Fruit fly (Drosophila melanogaster) whole organism, embryonic: Measurements from ENCODE around the gene SMC1.

Experiments
- Awh ChIP-seq: fragments of 200-800 bp; sonication (Bioruptor generic); IDR thresholded peaks from 2 replicates; pipeline ENCODE4, ENCODE4 v1.3.6; 2022; ENCODE audit warnings: missing biosample characterization, missing genetic modification characterization
- B-H2 ChIP-seq: fragments of 200-800 bp; sonication (Bioruptor generic); optimal IDR thresholded peaks from 2 replicates; lab custom pipeline; 2018; ENCODE audit warnings: missing biosample characterization, mild to moderate bottlenecking, missing genetic modification characterization
- BEAF-32 ChIP-seq: fragments of 200-800 bp; sonication (Bioruptor generic); optimal IDR thresholded peaks from 3 replicates; lab custom pipeline; 2017; ENCODE audit warnings: missing biosample characterization, missing genetic modification characterization, mild to moderate bottlenecking, moderate library complexity, missing genetic modification reagents
- Blimp-1 ChIP-seq: fragments of 200-800 bp; sonication (Bioruptor generic); optimal IDR thresholded peaks from 3 replicates; lab custom pipeline; 2018; ENCODE audit warnings: missing biosample characterization, missing genetic modification characterization, mild to moderate bottlenecking, moderate library complexity, missing genetic modification reagents
- BtbVII ChIP-seq: fragments of 200-800 bp; sonication (Bioruptor generic); optimal IDR thresholded peaks from 3 replicates; lab custom pipeline; 2017; ENCODE audit warnings: missing biosample characterization, mild to moderate bottlenecking, missing genetic modification characterization
- CG10979 ChIP-seq: fragments of 200-800 bp; sonication (Bioruptor generic); optimal IDR thresholded peaks from 2 replicates; lab custom pipeline; 2018; ENCODE audit warnings: missing biosample characterization, mild to moderate bottlenecking, missing genetic modification characterization, moderate library complexity
- CG11085 ChIP-seq: fragments of 200-800 bp; sonication (Bioruptor generic); IDR thresholded peaks from 2 replicates; pipeline ENCODE4 v1.3.6; 2022; ENCODE audit warnings: missing biosample characterization, missing genetic modification characterization
- CG13894 ChIP-seq: fragments of 200-800 bp; sonication (Bioruptor generic); optimal IDR thresholded peaks from 3 replicates; lab custom pipeline; 2018; ENCODE audit warnings: missing biosample characterization, mild to moderate bottlenecking, missing genetic modification characterization, moderate library complexity
- CG15514 ChIP-seq: fragments of 200-800 bp; sonication (Bioruptor generic); optimal IDR thresholded peaks from 3 replicates; lab custom pipeline; 2017; ENCODE audit warnings: missing biosample characterization, missing genetic modification characterization, mild to moderate bottlenecking, moderate library complexity, missing genetic modification reagents
- CG18599 ChIP-seq: fragments of 200-800 bp; sonication (Bioruptor generic); optimal IDR thresholded peaks from 3 replicates; lab custom pipeline; 2017; ENCODE audit warnings: missing biosample characterization, missing genetic modification characterization, mild to moderate bottlenecking, moderate library complexity, missing genetic modification reagents
- CG3065 ChIP-seq: fragments of 200-800 bp; sonication (Bioruptor generic); optimal IDR thresholded peaks from 2 replicates; lab custom pipeline; 2016; ENCODE audit warnings: missing biosample characterization, missing genetic modification characterization
- CG31441 ChIP-seq: fragments of 200-800 bp; sonication (Bioruptor generic); IDR thresholded peaks from 2 replicates; pipeline ENCODE4 v1.3.6; 2022; ENCODE audit warnings: missing biosample characterization, missing genetic modification characterization
- CG7357 ChIP-seq: fragments of 200-800 bp; sonication (Bioruptor generic); IDR thresholded peaks from 3 replicates; pipeline ENCODE4 v1.3.6; 2022; ENCODE audit warnings: missing biosample characterization, missing genetic modification characterization
- CG7372 ChIP-seq: fragments of 200-800 bp; sonication (Bioruptor generic); IDR thresholded peaks from 2 replicates; pipeline ENCODE4 v1.3.6; 2022; ENCODE audit warnings: missing biosample characterization, missing genetic modification characterization
- CG8924 ChIP-seq: fragments of 200-800 bp; optimal IDR thresholded peaks from 3 replicates; lab custom pipeline; 2019; ENCODE audit warnings: missing biosample characterization, mild to moderate bottlenecking, missing genetic modification characterization, moderate library complexity
- CrebB ChIP-seq: fragments of 200-800 bp; sonication (Bioruptor generic); optimal IDR thresholded peaks from 3 replicates; lab custom pipeline; 2018; ENCODE audit warnings: missing biosample characterization, mild to moderate bottlenecking, missing genetic modification characterization
- Dip2 ChIP-seq: fragments of 200-800 bp; sonication (Bioruptor generic); IDR thresholded peaks from 2 replicates; pipeline ENCODE4 v1.3.6; 2022; ENCODE audit warnings: missing biosample characterization, missing genetic modification characterization
- E2f1 ChIP-seq: fragments of 200-800 bp; sonication (Bioruptor generic); IDR thresholded peaks from 2 replicates; pipeline ENCODE4 v1.3.6; 2022; ENCODE audit warnings: missing biosample characterization, missing genetic modification characterization
- HLH4C ChIP-seq: fragments of 200-800 bp; sonication (Bioruptor generic); IDR thresholded peaks from 3 replicates; pipeline ENCODE4 v1.3.6; 2022; ENCODE audit warnings: missing biosample characterization, missing genetic modification characterization; ENCODE audit not compliant: partially characterized antibody
- Mad ChIP-seq: fragments of 200-800 bp; sonication (Bioruptor generic); optimal IDR thresholded peaks from 2 replicates; lab custom pipeline; 2016; ENCODE audit warnings: missing biosample characterization, missing genetic modification characterization
- Med ChIP-seq: fragments of 200-800 bp; sonication (Bioruptor generic); peaks from one replicate; lab custom pipeline; 2016; ENCODE audit warnings: missing biosample characterization, missing genetic modification characterization, mild to moderate bottlenecking, inconsistent platforms, moderate library complexity
- NK7.1 ChIP-seq: fragments of 200-800 bp; sonication (Bioruptor generic); optimal IDR thresholded peaks from 3 replicates; lab custom pipeline; 2016; ENCODE audit warnings: missing biosample characterization, missing genetic modification characterization
- NfI ChIP-seq: fragments of 200-800 bp; sonication (Bioruptor generic); optimal IDR thresholded peaks from 3 replicates; lab custom pipeline; 2018; ENCODE audit warnings: missing biosample characterization, mild to moderate bottlenecking, missing genetic modification characterization, moderate library complexity
- Opbp ChIP-seq: fragments of 200-800 bp; sonication (Bioruptor generic); IDR thresholded peaks from 3 replicates; pipeline ENCODE4 v1.3.6; 2022; ENCODE audit warnings: missing biosample characterization, missing genetic modification characterization; ENCODE audit not compliant: partially characterized antibody
- Poxn ChIP-seq: fragments of 200-800 bp; sonication (Bioruptor generic); IDR thresholded peaks from 2 replicates; pipeline ENCODE4 v1.3.6; 2022; ENCODE audit warnings: missing biosample characterization, missing genetic modification characterization
- Ravus ChIP-seq: fragments of 200-800 bp; sonication (Bioruptor generic); IDR thresholded peaks from 2 replicates; pipeline ENCODE4 v1.3.6; 2022; ENCODE audit warnings: missing biosample characterization, missing genetic modification characterization
- Six4 ChIP-seq: fragments of 200-800 bp; sonication (Bioruptor generic); optimal IDR thresholded peaks from 2 replicates; lab custom pipeline; 2016; ENCODE audit warnings: missing biosample characterization, missing genetic modification characterization
- bsh ChIP-seq, 2 experiments: fragments of 200-800 bp; sonication (Bioruptor generic); optimal IDR thresholded peaks; 2 replicates each; lab custom pipeline; 2017 to 2018; ENCODE audit warnings: mild to moderate bottlenecking in 2 of 2, missing biosample characterization in 2 of 2, missing genetic modification characterization in 2 of 2, moderate library complexity in 1 of 2
- ems ChIP-seq: fragments of 200-800 bp; sonication (Bioruptor generic); optimal IDR thresholded peaks from 3 replicates; lab custom pipeline; 2016; ENCODE audit warnings: missing biosample characterization, missing genetic modification characterization
- gem ChIP-seq: fragments of 200-800 bp; sonication (Bioruptor generic); optimal IDR thresholded peaks from 2 replicates; lab custom pipeline; 2019; ENCODE audit warnings: missing biosample characterization, mild to moderate bottlenecking, missing genetic modification characterization, moderate library complexity
- gro ChIP-seq: fragments of 200-800 bp; sonication (Bioruptor generic); optimal IDR thresholded peaks from 2 replicates; lab custom pipeline; 2016; ENCODE audit warnings: missing biosample characterization, missing genetic modification characterization
- jigr1 ChIP-seq: fragments of 200-800 bp; sonication (Bioruptor generic); IDR thresholded peaks from 3 replicates; pipeline ENCODE4 v1.3.6; 2022; ENCODE audit warnings: missing biosample characterization, missing genetic modification characterization
- klu ChIP-seq: fragments of 200-800 bp; sonication (Bioruptor generic); IDR thresholded peaks from 2 replicates; pipeline ENCODE4 v1.3.6; 2022; ENCODE audit warnings: missing biosample characterization, missing genetic modification characterization
- mirr ChIP-seq: fragments of 200-800 bp; sonication (Bioruptor generic); optimal IDR thresholded peaks from 3 replicates; lab custom pipeline; 2018; ENCODE audit warnings: missing biosample characterization, mild to moderate bottlenecking, missing genetic modification characterization
- nerfin-1 ChIP-seq: fragments of 200-800 bp; sonication (Bioruptor generic); optimal IDR thresholded peaks from 3 replicates; lab custom pipeline; 2019; ENCODE audit warnings: missing biosample characterization, mild to moderate bottlenecking, missing genetic modification characterization, moderate library complexity
- nom ChIP-seq: fragments of 200-800 bp; sonication (Bioruptor generic); optimal IDR thresholded peaks from 2 replicates; lab custom pipeline; 2017; ENCODE audit warnings: missing biosample characterization, missing genetic modification characterization, mild to moderate bottlenecking, moderate library complexity, missing genetic modification reagents
- odd ChIP-seq: fragments of 200-800 bp; sonication (Bioruptor generic); optimal IDR thresholded peaks from 2 replicates; lab custom pipeline; 2017; ENCODE audit warnings: missing biosample characterization, mild to moderate bottlenecking, missing genetic modification characterization
- pum ChIP-seq: fragments of 200-800 bp; sonication (Bioruptor generic); optimal IDR thresholded peaks from 2 replicates; lab custom pipeline; 2016; ENCODE audit warnings: missing biosample characterization, missing genetic modification characterization
- ranshi ChIP-seq: fragments of 200-800 bp; sonication (Bioruptor generic); IDR thresholded peaks from 2 replicates; pipeline ENCODE4 v1.3.6; 2022; ENCODE audit warnings: missing biosample characterization, missing genetic modification characterization
- rib ChIP-seq: fragments of 200-800 bp; sonication (Bioruptor generic); IDR thresholded peaks from 2 replicates; pipeline ENCODE4 v1.3.6; 2022; ENCODE audit warnings: missing biosample characterization, missing genetic modification characterization
- ro ChIP-seq: fragments of 200-800 bp; sonication (Bioruptor generic); IDR thresholded peaks from 2 replicates; pipeline ENCODE4 v1.3.6; 2022; ENCODE audit warnings: missing biosample characterization, missing genetic modification characterization
- row ChIP-seq: fragments of 200-800 bp; sonication (Bioruptor generic); IDR thresholded peaks from 3 replicates; pipeline ENCODE4 v1.3.6; 2022; ENCODE audit warnings: missing biosample characterization, missing genetic modification characterization
- sc ChIP-seq, 3 experiments: fragments of >200 bp in 2 of 3; fragments of 200-800 bp in 1 of 3; sonication (Bioruptor generic) in 1 of 3; optimal IDR thresholded peaks; 2 replicates in 2 of 3; 3 replicates in 1 of 3; lab custom pipeline; 2017; ENCODE audit warnings: mild to moderate bottlenecking in 1 of 3, missing biosample characterization in 1 of 3, missing genetic modification characterization in 1 of 3, missing genetic modification reagents in 1 of 3
- schlank ChIP-seq: fragments of 200-800 bp; sonication (Bioruptor generic); optimal IDR thresholded peaks from 2 replicates; lab custom pipeline; 2018; ENCODE audit warnings: missing biosample characterization, mild to moderate bottlenecking, missing genetic modification characterization
- so ChIP-seq: fragments of 200-800 bp; sonication (Bioruptor generic); IDR thresholded peaks from 3 replicates; pipeline ENCODE4 v1.3.6; 2022; ENCODE audit warnings: missing biosample characterization, missing genetic modification characterization
- sqz ChIP-seq: fragments of 200-800 bp; sonication (Bioruptor generic); optimal IDR thresholded peaks from 3 replicates; lab custom pipeline; 2018; ENCODE audit warnings: missing biosample characterization, mild to moderate bottlenecking, missing genetic modification characterization
- tin ChIP-seq: fragments of 200-800 bp; sonication (Bioruptor generic); optimal IDR thresholded peaks from 3 replicates; lab custom pipeline; 2016; ENCODE audit warnings: missing biosample characterization, missing genetic modification characterization
- trh ChIP-seq: fragments of 200-800 bp; sonication (Bioruptor generic); optimal IDR thresholded peaks from 2 replicates; lab custom pipeline; 2016; ENCODE audit warnings: missing biosample characterization, missing genetic modification characterization
- ttk ChIP-seq: fragments of 200-800 bp; sonication (Bioruptor generic); IDR thresholded peaks from 2 replicates; pipeline ENCODE4 v2.1.2; 2022; ENCODE audit warnings: missing biosample characterization, missing genetic modification characterization

SMC1 gene

dm6 chr3R:24010637-24011214 lies 47.4 kb upstream of the SMC1 start (continued):
- TF ChIP-seq sc (optimal IDR thresholded peaks at IDR 0.05; lab: Kevin White, UChicago) (no peak), sc (GFP tag; optimal IDR thresholded peaks at IDR 0.05; lab: Kevin White, UChicago) (peak; percentile 23), NK7.1 (GFP tag; lab: Kevin White, UChicago) (no peak), CG11085 (peak; percentile 28; the same call in 1 of the 2 replicates), sqz (GFP tag; lab: Kevin White, UChicago) (no peak), CG18599 (GFP tag; lab: Kevin White, UChicago) (peak; percentile 84), CG10979 (tag; lab: Kevin White, UChicago) (peak; percentile 22), Six4 (GFP tag; lab: Kevin White, UChicago) (no peak), BEAF-32 (GFP tag; lab: Kevin White, UChicago) (no peak), bsh (GFP tag; optimal IDR thresholded peaks at IDR 0.05; lab: Kevin White, UChicago) (peak in 1 of 2 experiments; percentile 63), B-H2 (GFP tag; lab: Kevin White, UChicago) (no peak), odd (GFP tag; lab: Kevin White, UChicago) (peak; percentile 50), CG8924 (tag; lab: Kevin White, UChicago) (peak; percentile 65), rib (GFP tag; lab: Robert Waterston, UW) (0 out of 2 replicates have a peak, but pooled peaks have one; percentile 63), Ravus (GFP tag; lab: Robert Waterston, UW) (peak; percentile 36), nom (peak; percentile 48), Awh (GFP tag; lab: Robert Waterston, UW) (peak; percentile 51; the same call in 1 of the 2 replicates), CrebB (peak; percentile 30), schlank (tag; lab: Kevin White, UChicago) (no peak), Dip2 (GFP tag; lab: Robert Waterston, UW) (no peak), klu (GFP tag; lab: Robert Waterston, UW) (no peak), ranshi (GFP tag; lab: Robert Waterston, UW) (peak; percentile 49), CG7372 (GFP tag; lab: Robert Waterston, UW) (peak; percentile 53; the same call in 1 of the 2 replicates), CG7357 (GFP tag; lab: Robert Waterston, UW) (peak; percentile 53; the same call in 2 of the 3 replicates), ttk (GFP tag; lab: Robert Waterston, UW) (peak; percentile 55; the same call in 1 of the 2 replicates), so (peak; percentile 48; the same call in 1 of the 3 replicates), Med (peak; percentile 88), pum (no peak), CG15514 (GFP tag; lab: Kevin White, UChicago) (peak; percentile 56), gem (peak; percentile 74), tin (GFP tag; lab: Kevin White, UChicago) (no peak), ems (GFP tag; lab: Kevin White, UChicago) (no peak), Blimp-1 (peak; percentile 53), E2f1 (GFP tag; lab: Robert Waterston, UW) (peak; percentile 72), BtbVII (GFP tag; lab: Kevin White, UChicago) (peak; percentile 29), jigr1 (0 out of 3 replicates have a peak, but pooled peaks have one; percentile 29), Poxn (GFP tag; lab: Robert Waterston, UW) (no peak), CG13894 (tag; lab: Kevin White, UChicago) (peak; percentile 3), CG31441 (GFP tag; lab: Robert Waterston, UW) (peak; percentile 61), ro (no peak), HLH4C (GFP tag; lab: Robert Waterston, UW) (no peak), CG3065 (GFP tag; lab: Kevin White, UChicago) (no peak), trh (GFP tag; lab: Kevin White, UChicago) (no peak), nerfin-1 (peak; percentile 26), gro (GFP tag; lab: Kevin White, UChicago) (no peak), NfI (GFP tag; lab: Kevin White, UChicago) (peak; percentile 49), Mad (GFP tag; lab: Kevin White, UChicago) (peak; percentile 5), mirr (GFP tag; lab: Kevin White, UChicago) (peak; percentile 9), row (GFP tag; lab: Robert Waterston, UW) (peak; percentile 85), Opbp (GFP tag; lab: Robert Waterston, UW) (no peak)
